Worm (Caenorhabditis elegans) whole organism, L1 larva: Measurements from ENCODE around the gene C47E8.4.

Experiments used
- ama-1 ChIP-seq: fragments of 150-350 bp; optimal IDR thresholded peaks from 2 replicates; lab custom pipeline; 2014
- ceh-63 ChIP-seq: fragments of 200-800 bp; sonication (Bioruptor generic); optimal IDR thresholded peaks from 2 replicates; lab custom pipeline; 2018; ENCODE audit warnings: mild to moderate bottlenecking, missing genetic modification characterization, missing compliant biosample characterization
- fkh-10 ChIP-seq: sonication (generic microtip); optimal IDR thresholded peaks from 2 replicates; lab custom pipeline; 2017; ENCODE audit warnings: missing biosample characterization, missing genetic modification reagents, missing genetic modification characterization
- fkh-8 ChIP-seq: sonication (generic microtip); optimal IDR thresholded peaks from 2 replicates; lab custom pipeline; 2016; ENCODE audit warnings: mild to moderate bottlenecking, missing genetic modification characterization, missing compliant biosample characterization
- nhr-47 ChIP-seq: sonication (generic microtip); optimal IDR thresholded peaks from 2 replicates; lab custom pipeline; 2016; ENCODE audit warnings: mild to moderate bottlenecking, missing genetic modification characterization, moderate library complexity, missing compliant biosample characterization
- nhr-76 ChIP-seq: sonication (generic microtip); optimal IDR thresholded peaks from 2 replicates; lab custom pipeline; 2017; ENCODE audit warnings: missing biosample characterization, missing genetic modification characterization
- nhr-77 ChIP-seq: fragments of 150-350 bp; optimal IDR thresholded peaks from 2 replicates; lab custom pipeline; 2014; ENCODE audit warnings: missing biosample characterization, missing genetic modification characterization
- tbx-2 ChIP-seq: sonication (generic microtip); optimal IDR thresholded peaks from 2 replicates; lab custom pipeline; 2016; ENCODE audit warnings: missing genetic modification characterization, missing compliant biosample characterization
- unc-130 ChIP-seq: fragments of 150-350 bp; optimal IDR thresholded peaks from 2 replicates; lab custom pipeline; 2017; ENCODE audit warnings: missing biosample characterization, missing genetic modification characterization, inconsistent platforms
- ztf-4 ChIP-seq: fragments of 150-350 bp; optimal IDR thresholded peaks from 2 replicates; lab custom pipeline; 2014; ENCODE audit warnings: missing biosample characterization, missing genetic modification characterization

- TF ChIP-seq nhr-76 (tag; lab: Kevin White, UChicago) (no peak), ama-1 (lab: Kevin White, UChicago) (no peak), fkh-8 (tag; lab: Kevin White, UChicago) (no peak), ceh-63 (GFP tag; lab: Kevin White, UChicago) (no peak), nhr-47 (tag; lab: Kevin White, UChicago) (no peak), tbx-2 (tag; lab: Kevin White, UChicago) (no peak), ztf-4 (tag; lab: Kevin White, UChicago) (no peak), unc-130 (tag; lab: Kevin White, UChicago) (no peak), nhr-77 (tag; lab: Kevin White, UChicago) (no peak), fkh-10 (no peak)
Measured at ce11 chrV:14698005-14698404, 12.7 kb upstream of the C47E8.4 start.
